Worm (Caenorhabditis elegans) whole organism, L3 larva: ENCODE data around the gene polh-1.

ENCODE experiments used
- R02D3.7 ChIP-seq: fragments of 150-350 bp; optimal IDR thresholded peaks from 2 replicates; lab custom pipeline; 2014; ENCODE audit warnings: missing biosample characterization, missing genetic modification characterization
- elt-3 ChIP-seq, 3 experiments: fragments of 150-350 bp in 1 of 3; sonication (generic microtip) in 2 of 3; optimal IDR thresholded peaks; 2 replicates in 2 of 3; 4 replicates in 1 of 3; lab custom pipeline; 2014 to 2017; ENCODE audit warnings: missing biosample characterization in 3 of 3, missing genetic modification characterization in 3 of 3
- jun-1 ChIP-seq: fragments of 150-350 bp; optimal IDR thresholded peaks from 2 replicates; lab custom pipeline; 2014; ENCODE audit warnings: missing biosample characterization, missing genetic modification reagents, missing genetic modification characterization
- lin-39 ChIP-seq: fragments of 150-350 bp; optimal IDR thresholded peaks from 2 replicates; lab custom pipeline; 2018; ENCODE audit warnings: missing biosample characterization, missing genetic modification reagents, missing genetic modification characterization
- mml-1 ChIP-seq: fragments of 150-350 bp; sonication (generic microtip); optimal IDR thresholded peaks from 3 replicates; lab custom pipeline; 2014; ENCODE audit warnings: missing biosample characterization, missing genetic modification characterization
- nhr-237 ChIP-seq: fragments of 150-350 bp; optimal IDR thresholded peaks from 2 replicates; lab custom pipeline; 2014; ENCODE audit warnings: missing biosample characterization, missing genetic modification characterization
- skn-1 ChIP-seq: fragments of 150-350 bp; optimal IDR thresholded peaks from 2 replicates; lab custom pipeline; 2014; ENCODE audit warnings: missing biosample characterization, missing genetic modification characterization
- unc-62 ChIP-seq: fragments of 150-350 bp; sonication (generic microtip); optimal IDR thresholded peaks from 4 replicates; lab custom pipeline; 2014; ENCODE audit warnings: missing biosample characterization, missing genetic modification reagents, missing genetic modification characterization
- zag-1 ChIP-seq: fragments of 150-350 bp; optimal IDR thresholded peaks from 2 replicates; lab custom pipeline; 2014; ENCODE audit warnings: missing biosample characterization, missing genetic modification characterization
- ztf-4 ChIP-seq: fragments of 150-350 bp; optimal IDR thresholded peaks from 2 replicates; lab custom pipeline; 2014; ENCODE audit warnings: missing biosample characterization, missing genetic modification characterization

DNA sequence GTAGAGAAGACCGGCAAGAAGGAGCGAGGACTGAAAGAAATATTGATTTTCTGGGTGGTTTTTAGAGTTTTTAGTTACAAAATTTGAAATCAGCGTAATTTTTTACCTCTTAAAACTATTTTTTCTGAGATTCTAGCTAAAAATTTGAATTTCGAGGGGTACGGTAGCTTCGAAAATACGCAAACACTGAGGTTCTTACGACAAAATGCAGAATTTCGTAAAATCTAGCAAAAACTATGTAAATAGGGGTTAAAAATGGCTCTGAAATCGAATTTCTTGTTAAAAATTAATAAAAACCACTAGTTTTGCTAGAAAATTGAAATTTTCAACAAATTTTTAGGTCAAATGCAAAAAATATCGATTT, 10.5 kb downstream of the polh-1 start:
- TF ChIP-seq lin-39 (tag; lab: Kevin White, UChicago) (no peak), elt-3 (tag; optimal IDR thresholded peaks at IDR 0.05; lab: Kevin White, UChicago) (no peak), R02D3.7 (tag; lab: Kevin White, UChicago) (no peak), zag-1 (no peak), jun-1 (tag; lab: Kevin White, UChicago) (no peak), skn-1 (tag; lab: Kevin White, UChicago) (no peak), ztf-4 (tag; lab: Kevin White, UChicago) (no peak), mml-1 (tag; lab: Kevin White, UChicago) (no peak), nhr-237 (no peak), unc-62 (GFP tag; lab: Kevin White, UChicago) (no peak)
